Worm (Caenorhabditis elegans): ENCODE results near the gene rpn-13.

rpn-13 gene

ce11 chrIII:6334364-6334763 is 7.4 kb downstream of the rpn-13 start:
- TF ChIP-seq hmbx-1 (tag; optimal IDR thresholded peaks at IDR 0.05) (no peak), ceh-13 (GFP tag; optimal IDR thresholded peaks at IDR 0.05) (no peak), scrt-1 (GFP tag; IDR thresholded peaks at IDR 0.05) (no peak), tbx-11 (GFP tag; IDR thresholded peaks at IDR 0.05) (no peak), aly-1 (tag; optimal IDR thresholded peaks at IDR 0.05) (no peak), ama-1 (optimal IDR thresholded peaks at IDR 0.05) (no peak), flt-1 (GFP tag; IDR thresholded peaks at IDR 0.05) (no peak), hnd-1 (tag; optimal IDR thresholded peaks at IDR 0.05) (no peak), pes-1 (GFP tag; IDR thresholded peaks at IDR 0.05) (no peak), sea-1 (GFP tag; conservative IDR thresholded peaks at IDR 0.05) (no peak), B0310.2 (tag; optimal IDR thresholded peaks at IDR 0.05) (no peak), hmg-4 (GFP tag; optimal IDR thresholded peaks at IDR 0.05) (no peak)

- no peak for TF ChIP-seq hmbx-1 (tag; optimal IDR thresholded peaks at IDR 0.05)
- no peak for TF ChIP-seq pes-1 (GFP tag; IDR thresholded peaks at IDR 0.05)
- TF ChIP-seq B0310.2 (tag; optimal IDR thresholded peaks at IDR 0.05), result no peak
- TF ChIP-seq scrt-1 (GFP tag; IDR thresholded peaks at IDR 0.05), result no peak
- TF ChIP-seq flt-1 (GFP tag; IDR thresholded peaks at IDR 0.05), result no peak
- no peak for TF ChIP-seq sea-1 (GFP tag; conservative IDR thresholded peaks at IDR 0.05)
These were observed 10.4 kb downstream of the rpn-13 start, which contains the start of gene C56G2.4 for ce11 chrIII:6331211-6331782. C56G2.4 (plus strand) TSS chrIII:6331732.

ce11 chrIII:6324139-6324538 is 17.6 kb downstream of the rpn-13 start, which contains the start of gene C56G2.5:
C56G2.5 (minus strand) TSS chrIII:6324239.
- TF ChIP-seq hmg-4 (GFP tag; optimal IDR thresholded peaks at IDR 0.05) (no peak), hmbx-1 (tag; optimal IDR thresholded peaks at IDR 0.05) (no peak), sea-1 (GFP tag; conservative IDR thresholded peaks at IDR 0.05) (no peak), ceh-13 (GFP tag; optimal IDR thresholded peaks at IDR 0.05) (no peak), tra-4 (tag; optimal IDR thresholded peaks at IDR 0.05) (no peak), ceh-36 (tag; optimal IDR thresholded peaks at IDR 0.05) (no peak), ama-1 (optimal IDR thresholded peaks at IDR 0.05) (no peak), ets-7 (tag; optimal IDR thresholded peaks at IDR 0.05) (no peak), flt-1 (GFP tag; IDR thresholded peaks at IDR 0.05) (no peak), F13C5.2 (tag; optimal IDR thresholded peaks at IDR 0.05) (no peak)

- TF ChIP-seq flt-1 (GFP tag; IDR thresholded peaks at IDR 0.05), result no peak
- TF ChIP-seq tbx-37 (GFP tag; conservative IDR thresholded peaks at IDR 0.05), result no peak
- no peak for TF ChIP-seq hmg-4 (GFP tag; optimal IDR thresholded peaks at IDR 0.05)
- TF ChIP-seq tra-4 (tag; optimal IDR thresholded peaks at IDR 0.05), result no peak
- TF ChIP-seq ceh-13 (GFP tag; optimal IDR thresholded peaks at IDR 0.05), result no peak
- no peak for TF ChIP-seq scrt-1 (GFP tag; IDR thresholded peaks at IDR 0.05)
- no peak for TF ChIP-seq hnd-1 (tag; optimal IDR thresholded peaks at IDR 0.05)
- no peak for TF ChIP-seq tbx-11 (GFP tag; IDR thresholded peaks at IDR 0.05)
- TF ChIP-seq ama-1 (optimal IDR thresholded peaks at IDR 0.05), result no peak
- no peak for TF ChIP-seq ceh-36 (tag; optimal IDR thresholded peaks at IDR 0.05)
- no peak for TF ChIP-seq pes-1 (GFP tag; IDR thresholded peaks at IDR 0.05)
- TF ChIP-seq F13C5.2 (tag; optimal IDR thresholded peaks at IDR 0.05), result no peak
- no peak for TF ChIP-seq B0310.2 (tag; optimal IDR thresholded peaks at IDR 0.05)
- TF ChIP-seq aly-1 (tag; optimal IDR thresholded peaks at IDR 0.05), result no peak
- no peak for TF ChIP-seq hmbx-1 (tag; optimal IDR thresholded peaks at IDR 0.05)
- no peak for TF ChIP-seq ets-7 (tag; optimal IDR thresholded peaks at IDR 0.05)
- no peak for TF ChIP-seq sea-1 (GFP tag; conservative IDR thresholded peaks at IDR 0.05)
These were observed 24.4 kb downstream of the rpn-13 start for ce11 chrIII:6317345-6317744.

ce11 chrIII:6316795-6317194 is 24.9 kb downstream of the rpn-13 start:
- TF ChIP-seq tra-4 (tag; optimal IDR thresholded peaks at IDR 0.05), result no peak
- TF ChIP-seq sea-1 (GFP tag; conservative IDR thresholded peaks at IDR 0.05), result no peak
- no peak for TF ChIP-seq ama-1 (optimal IDR thresholded peaks at IDR 0.05)

- TF ChIP-seq hnd-1 (tag; optimal IDR thresholded peaks at IDR 0.05) (no peak), tra-4 (tag; optimal IDR thresholded peaks at IDR 0.05) (no peak), ceh-36 (tag; optimal IDR thresholded peaks at IDR 0.05) (no peak)
These were observed 26.2 kb downstream of the rpn-13 start for ce11 chrIII:6315515-6315914.

ce11 chrIII:6312244-6312643 is 29.5 kb downstream of the rpn-13 start:
- no peak for TF ChIP-seq aly-1 (tag; optimal IDR thresholded peaks at IDR 0.05)
- no peak for TF ChIP-seq scrt-1 (GFP tag; IDR thresholded peaks at IDR 0.05)
- TF ChIP-seq pes-1 (GFP tag; IDR thresholded peaks at IDR 0.05), result no peak
- TF ChIP-seq ceh-13 (GFP tag; optimal IDR thresholded peaks at IDR 0.05), result no peak
- no peak for TF ChIP-seq B0310.2 (tag; optimal IDR thresholded peaks at IDR 0.05)
- TF ChIP-seq F13C5.2 (tag; optimal IDR thresholded peaks at IDR 0.05), result no peak
- TF ChIP-seq sea-1 (GFP tag; conservative IDR thresholded peaks at IDR 0.05), result no peak
- TF ChIP-seq tbx-37 (GFP tag; conservative IDR thresholded peaks at IDR 0.05), result no peak
- TF ChIP-seq ceh-36 (tag; optimal IDR thresholded peaks at IDR 0.05), result no peak
- no peak for TF ChIP-seq hmbx-1 (tag; optimal IDR thresholded peaks at IDR 0.05)
- TF ChIP-seq tbx-11 (GFP tag; IDR thresholded peaks at IDR 0.05), result no peak
- no peak for TF ChIP-seq ama-1 (optimal IDR thresholded peaks at IDR 0.05)
- TF ChIP-seq tra-4 (tag; optimal IDR thresholded peaks at IDR 0.05), result no peak
- no peak for TF ChIP-seq flt-1 (GFP tag; IDR thresholded peaks at IDR 0.05)
- no peak for TF ChIP-seq hmg-4 (GFP tag; optimal IDR thresholded peaks at IDR 0.05)
- TF ChIP-seq hnd-1 (tag; optimal IDR thresholded peaks at IDR 0.05), result no peak
- no peak for TF ChIP-seq ets-7 (tag; optimal IDR thresholded peaks at IDR 0.05)

- TF ChIP-seq tbx-37 (GFP tag; conservative IDR thresholded peaks at IDR 0.05) (no peak), sea-1 (GFP tag; conservative IDR thresholded peaks at IDR 0.05) (no peak), B0310.2 (tag; optimal IDR thresholded peaks at IDR 0.05) (no peak), aly-1 (tag; optimal IDR thresholded peaks at IDR 0.05) (no peak), hmbx-1 (tag; optimal IDR thresholded peaks at IDR 0.05) (no peak), ceh-36 (tag; optimal IDR thresholded peaks at IDR 0.05) (no peak), pes-1 (GFP tag; IDR thresholded peaks at IDR 0.05) (no peak), hmg-4 (GFP tag; optimal IDR thresholded peaks at IDR 0.05) (no peak), ceh-13 (GFP tag; optimal IDR thresholded peaks at IDR 0.05) (no peak), scrt-1 (GFP tag; IDR thresholded peaks at IDR 0.05) (no peak), flt-1 (GFP tag; IDR thresholded peaks at IDR 0.05) (no peak), ets-7 (tag; optimal IDR thresholded peaks at IDR 0.05) (no peak), F13C5.2 (tag; optimal IDR thresholded peaks at IDR 0.05) (no peak), ama-1 (optimal IDR thresholded peaks at IDR 0.05) (no peak), hnd-1 (tag; optimal IDR thresholded peaks at IDR 0.05) (no peak), tbx-11 (GFP tag; IDR thresholded peaks at IDR 0.05) (no peak), tra-4 (tag; optimal IDR thresholded peaks at IDR 0.05) (no peak)
These were observed 30.3 kb downstream of the rpn-13 start for ce11 chrIII:6311452-6311851.

All from whole organism, early embryonic.